Worm (Caenorhabditis elegans) whole organism, L4 larva: Measurements from ENCODE around the gene eif-3.K.

Source experiments
- egl-27 ChIP-seq: sonication (generic microtip); optimal IDR thresholded peaks from 3 replicates; lab custom pipeline; 2017; ENCODE audit warnings: missing biosample characterization, missing genetic modification reagents, missing genetic modification characterization
- lin-13 ChIP-seq: fragments of 150-350 bp; optimal IDR thresholded peaks from 2 replicates; lab custom pipeline; 2014; ENCODE audit warnings: missing biosample characterization, missing genetic modification reagents, missing genetic modification characterization

DNA sequence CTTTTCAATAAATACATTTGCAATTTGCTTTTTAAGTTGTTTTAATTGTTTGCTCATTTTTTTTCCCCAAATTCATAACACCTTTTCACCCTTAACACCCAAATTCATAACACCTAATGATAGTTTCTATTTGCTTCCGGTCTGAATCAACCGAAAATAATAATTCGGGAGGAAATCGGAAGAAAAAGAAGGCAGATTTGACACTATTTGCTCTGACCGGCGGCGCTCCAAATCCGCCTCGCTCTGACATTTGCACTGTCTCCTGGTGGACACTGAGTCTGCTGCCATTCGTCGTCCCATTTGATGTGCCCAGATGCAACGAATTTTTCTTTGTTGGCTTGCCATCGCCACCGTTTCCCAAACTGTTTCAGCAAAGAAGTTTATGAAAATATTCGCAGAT is 29.7 kb upstream of the eif-3.K start, which contains the start of gene pqn-67:
- no peak for TF ChIP-seq egl-27 (tag; lab: Kevin White, UChicago)
- no peak for TF ChIP-seq lin-13 (GFP tag; lab: Kevin White, UChicago)
